Fruit fly (Drosophila melanogaster): ENCODE measurements around the gene CG12517.

The CG12517 gene

dm6 chr2L:10842326-10842725 is 27.6 kb upstream of the CG12517 start, which contains the start of gene CG6700 (continued):
- no peak for TF ChIP-seq org-1 (GFP tag; optimal IDR thresholded peaks at IDR 0.05)
- TF ChIP-seq CG15073 (GFP tag; optimal IDR thresholded peaks at IDR 0.05): no peak
- no peak for TF ChIP-seq Nf-YC (tag; optimal IDR thresholded peaks at IDR 0.05)
- TF ChIP-seq Mad (GFP tag; optimal IDR thresholded peaks at IDR 0.05): no peak
- TF ChIP-seq stwl (tag; optimal IDR thresholded peaks at IDR 0.05): peak; percentile 46
- no peak for TF ChIP-seq croc (GFP tag; conservative IDR thresholded peaks at IDR 0.05)
- no peak for TF ChIP-seq CG10321 (GFP tag; IDR thresholded peaks at IDR 0.05)
- TF ChIP-seq dm (GFP tag; optimal IDR thresholded peaks at IDR 0.05): peak; percentile 9
- TF ChIP-seq slou (GFP tag; optimal IDR thresholded peaks at IDR 0.05): no peak
- TF ChIP-seq sqz (GFP tag; optimal IDR thresholded peaks at IDR 0.05): no peak
- TF ChIP-seq Myb (GFP tag; optimal IDR thresholded peaks at IDR 0.05): peak; percentile 11
- no peak for TF ChIP-seq Rx (GFP tag; IDR thresholded peaks at IDR 0.05)
- TF ChIP-seq CG12155 (GFP tag; optimal IDR thresholded peaks at IDR 0.05): no peak
- peak; percentile 92 for TF ChIP-seq Dp (GFP tag; optimal IDR thresholded peaks at IDR 0.05)
- peak; percentile 98 for TF ChIP-seq phol (tag; optimal IDR thresholded peaks at IDR 0.05)
- TF ChIP-seq Blimp-1 (GFP tag; optimal IDR thresholded peaks at IDR 0.05): no peak
- peak; percentile 30 for TF ChIP-seq HmgZ (tag; optimal IDR thresholded peaks at IDR 0.05)
- peak; percentile 45 for TF ChIP-seq BEAF-32 (GFP tag; optimal IDR thresholded peaks at IDR 0.05)
- peak; percentile 88 for TF ChIP-seq cg (GFP tag; optimal IDR thresholded peaks at IDR 0.05)
- no peak for TF ChIP-seq CG3726 (GFP tag; IDR thresholded peaks at IDR 0.05)
- no peak for TF ChIP-seq Aef1 (GFP tag; IDR thresholded peaks at IDR 0.05)
- no peak for TF ChIP-seq Eip74EF (GFP tag; optimal IDR thresholded peaks at IDR 0.05)
- peak; percentile 90 for TF ChIP-seq pfk (GFP tag; optimal IDR thresholded peaks at IDR 0.05)
- TF ChIP-seq nerfin-1 (tag; optimal IDR thresholded peaks at IDR 0.05): peak; percentile 98
- peak; percentile 65 for TF ChIP-seq pros (GFP tag; optimal IDR thresholded peaks at IDR 0.05)
- TF ChIP-seq CG15514 (GFP tag; optimal IDR thresholded peaks at IDR 0.05): peak; percentile 58
- TF ChIP-seq CG11504 (tag; optimal IDR thresholded peaks at IDR 0.05): no peak
- peak; percentile 82 for TF ChIP-seq gfzf (GFP tag; optimal IDR thresholded peaks at IDR 0.05)
- no peak for TF ChIP-seq gsb-n (tag; optimal IDR thresholded peaks at IDR 0.05)
- no peak for TF ChIP-seq Lhr (GFP tag; optimal IDR thresholded peaks at IDR 0.05)
- no peak for TF ChIP-seq luna (GFP tag; optimal IDR thresholded peaks at IDR 0.05)
- peak; percentile 49 for TF ChIP-seq gro (GFP tag; optimal IDR thresholded peaks at IDR 0.05)
- TF ChIP-seq ssp (GFP tag; IDR thresholded peaks at IDR 0.05): no peak
- TF ChIP-seq CG17328 (GFP tag; IDR thresholded peaks at IDR 0.05): no peak

dm6 chr2L:10845564-10845963 is 24.4 kb upstream of the CG12517 start, which contains the start of the genes CG17139 and CG17140:
CG17139 (minus strand) TSS chr2L:10845664.
CG17140 (minus strand) TSS chr2L:10845664.
- no peak for TF ChIP-seq Dref (GFP tag; IDR thresholded peaks at IDR 0.05)
- TF ChIP-seq Hmr (GFP tag; optimal IDR thresholded peaks at IDR 0.05): no peak
- TF ChIP-seq CG17612 (GFP tag; IDR thresholded peaks at IDR 0.05): no peak
- no peak for TF ChIP-seq Lpt (GFP tag; optimal IDR thresholded peaks at IDR 0.05)
- no peak for TF ChIP-seq CG12744 (GFP tag; optimal IDR thresholded peaks at IDR 0.05)
- no peak for TF ChIP-seq chif (GFP tag; optimal IDR thresholded peaks at IDR 0.05)
- TF ChIP-seq NC2β (GFP tag; optimal IDR thresholded peaks at IDR 0.05): no peak
- no peak for TF ChIP-seq CG11696 (GFP tag; IDR thresholded peaks at IDR 0.05)
- no peak for TF ChIP-seq Awh (GFP tag; IDR thresholded peaks at IDR 0.05)
- TF ChIP-seq sc (optimal IDR thresholded peaks at IDR 0.05): no peak
- no peak for TF ChIP-seq sc (GFP tag; optimal IDR thresholded peaks at IDR 0.05)
- TF ChIP-seq CG17361 (GFP tag; IDR thresholded peaks at IDR 0.05): no peak
- TF ChIP-seq cg (GFP tag; optimal IDR thresholded peaks at IDR 0.05): no peak
- TF ChIP-seq mirr (GFP tag; optimal IDR thresholded peaks at IDR 0.05): no peak
- TF ChIP-seq CG16863 (GFP tag; optimal IDR thresholded peaks at IDR 0.05): no peak
- no peak for TF ChIP-seq phol (tag; optimal IDR thresholded peaks at IDR 0.05)
- TF ChIP-seq CG1647 (GFP tag; optimal IDR thresholded peaks at IDR 0.05): no peak
- no peak for TF ChIP-seq Asciz (GFP tag; optimal IDR thresholded peaks at IDR 0.05)
- TF ChIP-seq CG8359 (GFP tag; optimal IDR thresholded peaks at IDR 0.05; ENCODE audit: borderline replicate concordance): no peak
- no peak for TF ChIP-seq CG2116 (GFP tag; optimal IDR thresholded peaks at IDR 0.05)
- no peak for TF ChIP-seq CG34422 (GFP tag; IDR thresholded peaks at IDR 0.05)

Data from whole organism, embryonic.